Worm (Caenorhabditis elegans) whole organism, young adult: ENCODE measurements around the gene gpa-8.
A peak's percentile ranks its signal among the peaks of the same experiment; 100 is the strongest.

Experiments used
- B0019.2 ChIP-seq: fragments of 200-800 bp; sonication (Bioruptor generic); conservative IDR thresholded peaks from 2 replicates; pipeline ENCODE4 v1.3.6; 2022; ENCODE audit warnings: missing genetic modification reagents, missing genetic modification characterization, missing compliant biosample characterization
- B0261.1 ChIP-seq: sonication (generic microtip); optimal IDR thresholded peaks from 2 replicates; lab custom pipeline; 2016; ENCODE audit warnings: mild to moderate bottlenecking, missing genetic modification characterization, moderate library complexity, missing compliant biosample characterization
- B0336.3 ChIP-seq: fragments of 200-800 bp; sonication (Bioruptor generic); IDR thresholded peaks from 2 replicates; pipeline ENCODE4 v1.3.6; 2022; ENCODE audit warnings: missing genetic modification characterization, missing compliant biosample characterization
- C06A6.2 ChIP-seq: fragments of 200-800 bp; sonication (Bioruptor generic); conservative IDR thresholded peaks from 2 replicates; pipeline ENCODE4 v1.3.6; 2022; ENCODE audit warnings: missing genetic modification characterization, missing compliant biosample characterization
- D2030.7 ChIP-seq: fragments of 200-800 bp; sonication (Bioruptor generic); IDR thresholded peaks from 2 replicates; pipeline ENCODE4 v1.3.6; 2022; ENCODE audit warnings: missing genetic modification reagents, missing genetic modification characterization, missing compliant biosample characterization
- F10E7.11 ChIP-seq: sonication (generic microtip); optimal IDR thresholded peaks from 2 replicates; lab custom pipeline; 2017; ENCODE audit warnings: mild to moderate bottlenecking, missing genetic modification characterization, moderate library complexity, missing compliant biosample characterization
- F39B2.1 ChIP-seq: fragments of 200-800 bp; sonication (Bioruptor generic); IDR thresholded peaks from 2 replicates; pipeline ENCODE4 v1.3.6; 2022; ENCODE audit warnings: missing genetic modification reagents, missing genetic modification characterization, missing compliant biosample characterization
- F55B11.4 ChIP-seq: sonication (generic microtip); optimal IDR thresholded peaks from 2 replicates; lab custom pipeline; 2016; ENCODE audit warnings: missing compliant biosample characterization, missing genetic modification characterization, borderline replicate concordance; ENCODE audit not compliant: insufficient read depth
- F57A8.1 ChIP-seq: fragments of 200-800 bp; sonication (Bioruptor generic); optimal IDR thresholded peaks from 2 replicates; lab custom pipeline; 2018; ENCODE audit warnings: mild to moderate bottlenecking, missing genetic modification characterization, moderate library complexity, missing compliant biosample characterization
- K12H6.12 ChIP-seq: fragments of 200-800 bp; sonication (Bioruptor generic); optimal IDR thresholded peaks from 2 replicates; lab custom pipeline; 2018; ENCODE audit warnings: mild to moderate bottlenecking, missing genetic modification characterization, missing compliant biosample characterization
- T07F8.4 ChIP-seq: sonication (generic microtip); optimal IDR thresholded peaks from 2 replicates; lab custom pipeline; 2016; ENCODE audit warnings: mild to moderate bottlenecking, missing genetic modification characterization, moderate library complexity, missing compliant biosample characterization
- Y56A3A.18 ChIP-seq: fragments of 200-800 bp; sonication (Bioruptor generic); IDR thresholded peaks from 2 replicates; pipeline ENCODE4 v1.3.6; 2022; ENCODE audit warnings: missing genetic modification reagents, missing genetic modification characterization, missing compliant biosample characterization
- Y79H2A.3 ChIP-seq: fragments of 200-800 bp; sonication (Bioruptor generic); conservative IDR thresholded peaks from 2 replicates; pipeline ENCODE4 v1.3.6; 2022; ENCODE audit warnings: missing genetic modification reagents, missing genetic modification characterization, missing compliant biosample characterization
- ZK185.1 ChIP-seq: sonication (generic microtip); optimal IDR thresholded peaks from 2 replicates; lab custom pipeline; 2016; ENCODE audit warnings: mild to moderate bottlenecking, missing genetic modification characterization, missing compliant biosample characterization; ENCODE audit not compliant: poor library complexity, severe bottlenecking
- akir-1 ChIP-seq: fragments of 200-800 bp; sonication (Bioruptor generic); optimal IDR thresholded peaks from 2 replicates; lab custom pipeline; 2018; ENCODE audit warnings: mild to moderate bottlenecking, missing genetic modification characterization, moderate library complexity, missing compliant biosample characterization
- aptf-3 ChIP-seq: fragments of 200-800 bp; sonication (Bioruptor generic); IDR thresholded peaks from 2 replicates; pipeline ENCODE4 v1.3.6; 2022; ENCODE audit warnings: missing genetic modification characterization, missing compliant biosample characterization
- atf-7 ChIP-seq: sonication (generic microtip); optimal IDR thresholded peaks from 2 replicates; lab custom pipeline; 2017; ENCODE audit warnings: mild to moderate bottlenecking, missing genetic modification characterization, missing compliant biosample characterization
- athp-1 ChIP-seq: sonication (generic microtip); optimal IDR thresholded peaks from 2 replicates; lab custom pipeline; 2017; ENCODE audit warnings: mild to moderate bottlenecking, missing genetic modification characterization, missing compliant biosample characterization
- attf-5 ChIP-seq: fragments of 200-800 bp; sonication (Bioruptor generic); optimal IDR thresholded peaks from 2 replicates; lab custom pipeline; 2018; ENCODE audit warnings: mild to moderate bottlenecking, missing genetic modification characterization, missing compliant biosample characterization
- attf-6 ChIP-seq: fragments of 200-800 bp; sonication (Bioruptor generic); IDR thresholded peaks from 2 replicates; pipeline ENCODE4 v1.3.6; 2022; ENCODE audit warnings: missing genetic modification reagents, missing genetic modification characterization, missing compliant biosample characterization
- bed-1 ChIP-seq: fragments of 200-800 bp; sonication (Bioruptor generic); IDR thresholded peaks from 2 replicates; pipeline ENCODE4 v1.3.6; 2022; ENCODE audit warnings: missing genetic modification reagents, missing genetic modification characterization, missing compliant biosample characterization
- cebp-1 ChIP-seq, 2 experiments: fragments of 200-800 bp in 1 of 2; sonication (Bioruptor generic) in 1 of 2; sonication (generic microtip) in 1 of 2; IDR thresholded peaks in 1 of 2; optimal IDR thresholded peaks in 1 of 2; 2 replicates each; pipeline versions ENCODE4 v1.3.6 to Lab custom; 2017 to 2022; ENCODE audit warnings: missing compliant biosample characterization in 2 of 2, missing genetic modification characterization in 2 of 2, mild to moderate bottlenecking in 1 of 2, missing genetic modification reagents in 1 of 2, moderate library complexity in 1 of 2
- cebp-2 ChIP-seq: fragments of 200-800 bp; sonication (Bioruptor generic); IDR thresholded peaks from 2 replicates; pipeline ENCODE4 v1.3.6; 2022; ENCODE audit warnings: missing genetic modification characterization, missing compliant biosample characterization
- dox-1 ChIP-seq: fragments of 200-800 bp; sonication (Bioruptor generic); IDR thresholded peaks from 2 replicates; pipeline ENCODE4 v1.3.6; 2022; ENCODE audit warnings: missing genetic modification reagents, missing genetic modification characterization, missing compliant biosample characterization
- egrh-3 ChIP-seq: fragments of 200-800 bp; sonication (Bioruptor generic); IDR thresholded peaks from 2 replicates; pipeline ENCODE4 v1.3.6; 2022; ENCODE audit warnings: missing genetic modification reagents, missing genetic modification characterization, missing compliant biosample characterization
- ekl-4 ChIP-seq: fragments of 200-800 bp; sonication (Bioruptor generic); IDR thresholded peaks from 2 replicates; pipeline ENCODE4 v1.3.6; 2022; ENCODE audit warnings: missing genetic modification reagents, missing genetic modification characterization, missing compliant biosample characterization
- let-607 ChIP-seq, 2 experiments: fragments of 200-800 bp in 1 of 2; sonication (Bioruptor generic) in 1 of 2; sonication (generic microtip) in 1 of 2; optimal IDR thresholded peaks; 2 replicates each; lab custom pipeline; 2016 to 2018; ENCODE audit warnings: mild to moderate bottlenecking in 2 of 2, missing compliant biosample characterization in 2 of 2, missing genetic modification characterization in 2 of 2, moderate library complexity in 2 of 2, missing genotype in 1 of 2
- lin-40 ChIP-seq: sonication (generic microtip); optimal IDR thresholded peaks from 2 replicates; lab custom pipeline; 2016; ENCODE audit warnings: missing genetic modification characterization, mild to moderate bottlenecking, missing compliant biosample characterization, missing genotype, missing genetic modification reagents
- lsy-27 ChIP-seq: sonication (generic microtip); optimal IDR thresholded peaks from 2 replicates; lab custom pipeline; 2017; ENCODE audit warnings: missing genetic modification characterization, mild to moderate bottlenecking, missing compliant biosample characterization, antibody characterized with exemption, missing genotype, borderline replicate concordance; ENCODE audit not compliant: insufficient read depth
- madf-8 ChIP-seq: fragments of 200-800 bp; sonication (Bioruptor generic); conservative IDR thresholded peaks from 2 replicates; pipeline ENCODE4 v1.3.6; 2022; ENCODE audit warnings: missing genetic modification reagents, missing genetic modification characterization, missing compliant biosample characterization
- mcd-1 ChIP-seq: fragments of 200-800 bp; sonication (Bioruptor generic); IDR thresholded peaks from 2 replicates; pipeline ENCODE4 v1.3.6; 2022; ENCODE audit warnings: missing genetic modification reagents, missing genetic modification characterization, missing compliant biosample characterization
- mel-28 ChIP-seq: sonication (generic microtip); optimal IDR thresholded peaks from 2 replicates; lab custom pipeline; 2016; ENCODE audit warnings: borderline replicate concordance, mild to moderate bottlenecking, missing genetic modification characterization, missing compliant biosample characterization
- mes-4 ChIP-seq: sonication (generic microtip); optimal IDR thresholded peaks from 2 replicates; lab custom pipeline; 2016; ENCODE audit warnings: missing genotype, missing genetic modification characterization, missing compliant biosample characterization
- nfya-1 ChIP-seq: sonication (generic microtip); optimal IDR thresholded peaks from 2 replicates; lab custom pipeline; 2017; ENCODE audit warnings: antibody characterized with exemption, missing compliant biosample characterization, missing genetic modification characterization, borderline replicate concordance; ENCODE audit not compliant: insufficient read depth
- nfya-2 ChIP-seq: fragments of 200-800 bp; sonication (Bioruptor generic); IDR thresholded peaks from 2 replicates; pipeline ENCODE4 v1.3.6; 2022; ENCODE audit warnings: missing genetic modification reagents, missing genetic modification characterization, missing compliant biosample characterization
- nfyb-1 ChIP-seq: fragments of 200-800 bp; sonication (Bioruptor generic); IDR thresholded peaks from 2 replicates; pipeline ENCODE4 v1.3.6; 2022; ENCODE audit warnings: missing genetic modification reagents, missing genetic modification characterization, missing compliant biosample characterization
- nhr-80 ChIP-seq: sonication (generic microtip); optimal IDR thresholded peaks from 2 replicates; lab custom pipeline; 2016; ENCODE audit warnings: missing genetic modification characterization, missing compliant biosample characterization
- nhr-90 ChIP-seq: sonication (generic microtip); optimal IDR thresholded peaks from 2 replicates; lab custom pipeline; 2016; ENCODE audit warnings: missing genotype, mild to moderate bottlenecking, missing genetic modification characterization, missing compliant biosample characterization
- rcor-1 ChIP-seq: fragments of 200-800 bp; sonication (Bioruptor generic); IDR thresholded peaks from 2 replicates; pipeline ENCODE4 v1.3.6; 2022; ENCODE audit warnings: missing genetic modification reagents, missing genetic modification characterization, missing compliant biosample characterization
- snpc-1.3 ChIP-seq: sonication (generic microtip); optimal IDR thresholded peaks from 2 replicates; lab custom pipeline; 2017; ENCODE audit warnings: missing genetic modification characterization, mild to moderate bottlenecking, missing compliant biosample characterization, antibody characterized with exemption, moderate library complexity, missing genotype, missing genetic modification reagents; ENCODE audit not compliant: insufficient read depth
- snpc-3.4 ChIP-seq: sonication (generic microtip); optimal IDR thresholded peaks from 2 replicates; lab custom pipeline; 2017; ENCODE audit warnings: missing genetic modification characterization, mild to moderate bottlenecking, missing compliant biosample characterization, antibody characterized with exemption, moderate library complexity, missing genotype, missing genetic modification reagents
- somi-1 ChIP-seq: fragments of 200-800 bp; sonication (Bioruptor generic); optimal IDR thresholded peaks from 2 replicates; lab custom pipeline; 2018; ENCODE audit warnings: mild to moderate bottlenecking, missing genetic modification characterization, missing compliant biosample characterization
- tlf-1 ChIP-seq: fragments of 200-800 bp; sonication (Bioruptor generic); optimal IDR thresholded peaks from 2 replicates; lab custom pipeline; 2018; ENCODE audit warnings: mild to moderate bottlenecking, missing genetic modification characterization, missing compliant biosample characterization
- zim-3 ChIP-seq: sonication (generic microtip); optimal IDR thresholded peaks from 2 replicates; lab custom pipeline; 2017; ENCODE audit warnings: mild to moderate bottlenecking, missing genetic modification characterization, moderate library complexity, missing compliant biosample characterization
- ztf-18 ChIP-seq: sonication (generic microtip); optimal IDR thresholded peaks from 2 replicates; lab custom pipeline; 2016; ENCODE audit warnings: missing genotype, mild to moderate bottlenecking, missing genetic modification characterization, missing compliant biosample characterization
- ztf-22 ChIP-seq: fragments of 200-800 bp; sonication (Bioruptor generic); optimal IDR thresholded peaks from 2 replicates; lab custom pipeline; 2018; ENCODE audit warnings: mild to moderate bottlenecking, missing genetic modification characterization, moderate library complexity, missing compliant biosample characterization
- ztf-26 ChIP-seq: sonication (generic microtip); optimal IDR thresholded peaks from 2 replicates; lab custom pipeline; 2017; ENCODE audit warnings: missing genetic modification characterization, missing compliant biosample characterization

Gene gpa-8

ce11 chrV:12637764-12638502, 2.4 kb downstream of the gpa-8 start:
- TF ChIP-seq nhr-90 (tag; lab: Kevin White, UChicago) (no peak), K12H6.12 (tag; lab: Kevin White, UChicago) (no peak), aptf-3 (GFP tag; lab: Robert Waterston, UW) (no peak), D2030.7 (no peak), mcd-1 (no peak), snpc-1.3 (no peak), athp-1 (tag; lab: Kevin White, UChicago) (no peak), dox-1 (GFP tag; lab: Robert Waterston, UW) (no peak), rcor-1 (GFP tag; lab: Robert Waterston, UW) (peak; percentile 14; the same call in 1 of the 2 replicates), somi-1 (no peak), ztf-18 (no peak), F39B2.1 (no peak), mel-28 (no peak), F55B11.4 (tag; lab: Kevin White, UChicago) (no peak), bed-1 (GFP tag; lab: Robert Waterston, UW) (no peak), ZK185.1 (peak; percentile 16), attf-5 (GFP tag; lab: Kevin White, UChicago) (no peak), akir-1 (GFP tag; lab: Kevin White, UChicago) (no peak), madf-8 (GFP tag; lab: Robert Waterston, UW) (no peak), snpc-3.4 (tag; lab: Kevin White, UChicago) (no peak), ekl-4 (GFP tag; lab: Robert Waterston, UW) (no peak), nfya-2 (GFP tag; lab: Robert Waterston, UW) (no peak), ztf-22 (GFP tag; lab: Kevin White, UChicago) (peak; percentile 31), lsy-27 (tag; lab: Kevin White, UChicago) (no peak), mes-4 (tag; lab: Kevin White, UChicago) (no peak), Y79H2A.3 (GFP tag; lab: Robert Waterston, UW) (no peak), lin-40 (tag; lab: Kevin White, UChicago) (no peak), F10E7.11 (tag; lab: Kevin White, UChicago) (no peak), cebp-2 (GFP tag; lab: Robert Waterston, UW) (no peak), nfya-1 (tag; lab: Kevin White, UChicago) (no peak), atf-7 (tag; lab: Kevin White, UChicago) (peak; percentile 0), B0336.3 (GFP tag; lab: Robert Waterston, UW) (no peak), nhr-80 (tag; lab: Kevin White, UChicago) (peak; percentile 70), ztf-26 (no peak), Y56A3A.18 (no peak), let-607 (tag; optimal IDR thresholded peaks at IDR 0.05; lab: Kevin White, UChicago) (no peak), zim-3 (tag; lab: Kevin White, UChicago) (no peak)

ce11 chrV:12637238-12637690, 3.0 kb downstream of the gpa-8 start, which contains the start of gene F56H9.2:
Gene F56H9.2 (plus strand): TSS chrV:12637663.
- no peak for TF ChIP-seq egrh-3 (GFP tag; lab: Robert Waterston, UW)
- TF ChIP-seq tlf-1: no peak
- TF ChIP-seq Y56A3A.18: no peak
- peak; percentile 73 for TF ChIP-seq nfyb-1 (GFP tag; lab: Robert Waterston, UW)
- no peak for TF ChIP-seq B0261.1 (tag; lab: Kevin White, UChicago)
- TF ChIP-seq B0019.2 (GFP tag; lab: Robert Waterston, UW): no peak
- no peak for TF ChIP-seq cebp-1 (GFP tag; IDR thresholded peaks at IDR 0.05; lab: Robert Waterston, UW)
- TF ChIP-seq cebp-1 (tag; optimal IDR thresholded peaks at IDR 0.05; lab: Kevin White, UChicago): peak; percentile 64
- TF ChIP-seq attf-6: no peak
- no peak for TF ChIP-seq T07F8.4 (tag; lab: Kevin White, UChicago)
- no peak; the same call in 1 of the 2 replicates for TF ChIP-seq dox-1 (GFP tag; lab: Robert Waterston, UW)
- no peak for TF ChIP-seq F57A8.1 (GFP tag; lab: Kevin White, UChicago)
- peak; percentile 67; the same call in 1 of the 2 replicates for TF ChIP-seq C06A6.2 (GFP tag; lab: Robert Waterston, UW)
- peak; percentile 73 for TF ChIP-seq ztf-22 (GFP tag; lab: Kevin White, UChicago)
- TF ChIP-seq zim-3 (tag; lab: Kevin White, UChicago): no peak
